Fruit fly (Drosophila melanogaster) whole organism, embryonic: ENCODE results near the gene Fpgs1.

Source experiments
- Adf1 ChIP-seq: fragments of 200-800 bp; sonication (Bioruptor generic); IDR thresholded peaks from 2 replicates; pipeline ENCODE4 v1.3.6; 2022; ENCODE audit warnings: missing biosample characterization, missing genetic modification characterization
- Atf6 ChIP-seq: fragments of 200-800 bp; sonication (Bioruptor generic); IDR thresholded peaks from 2 replicates; pipeline ENCODE4 v1.3.6; 2022; ENCODE audit warnings: missing biosample characterization, missing genetic modification characterization
- BEAF-32 ChIP-seq: fragments of 200-800 bp; sonication (Bioruptor generic); optimal IDR thresholded peaks from 3 replicates; lab custom pipeline; 2017; ENCODE audit warnings: missing biosample characterization, missing genetic modification characterization, mild to moderate bottlenecking, moderate library complexity, missing genetic modification reagents
- Bdp1 ChIP-seq: fragments of 200-800 bp; sonication (Bioruptor generic); optimal IDR thresholded peaks from 3 replicates; lab custom pipeline; 2016; ENCODE audit warnings: missing biosample characterization, missing genetic modification characterization
- CG10267 ChIP-seq: fragments of 200-800 bp; sonication (Bioruptor generic); optimal IDR thresholded peaks from 2 replicates; lab custom pipeline; 2018; ENCODE audit warnings: missing biosample characterization, mild to moderate bottlenecking, missing genetic modification characterization, moderate library complexity
- CG10366 ChIP-seq: fragments of 200-800 bp; sonication (Bioruptor generic); IDR thresholded peaks from 2 replicates; pipeline ENCODE4 v1.3.6; 2022; ENCODE audit warnings: missing biosample characterization, missing genetic modification characterization
- CG10431 ChIP-seq: fragments of 200-800 bp; sonication (Bioruptor generic); optimal IDR thresholded peaks from 3 replicates; lab custom pipeline; 2018; ENCODE audit warnings: missing biosample characterization, mild to moderate bottlenecking, missing genetic modification characterization
- CG12071 ChIP-seq: fragments of 200-800 bp; sonication (Bioruptor generic); optimal IDR thresholded peaks from 3 replicates; lab custom pipeline; 2018; ENCODE audit warnings: missing biosample characterization, mild to moderate bottlenecking, missing genetic modification characterization
- CG12769 ChIP-seq: fragments of 200-800 bp; sonication (Bioruptor generic); optimal IDR thresholded peaks from 2 replicates; lab custom pipeline; 2019; ENCODE audit warnings: missing biosample characterization, mild to moderate bottlenecking, missing genetic modification characterization, moderate library complexity
- CG15601 ChIP-seq: fragments of 200-800 bp; sonication (Bioruptor generic); optimal IDR thresholded peaks from 3 replicates; lab custom pipeline; 2019; ENCODE audit warnings: missing biosample characterization, mild to moderate bottlenecking, missing genetic modification characterization, moderate library complexity
- CG16863 ChIP-seq: fragments of 200-800 bp; sonication (Bioruptor generic); optimal IDR thresholded peaks from 3 replicates; lab custom pipeline; 2016; ENCODE audit warnings: missing biosample characterization, missing genetic modification characterization
- CG17361 ChIP-seq: fragments of 200-800 bp; sonication (Bioruptor generic); IDR thresholded peaks from 3 replicates; pipeline ENCODE4 v1.3.6; 2022; ENCODE audit warnings: missing biosample characterization, missing genetic modification characterization
- CG18262 ChIP-seq: fragments of 200-800 bp; optimal IDR thresholded peaks from 3 replicates; lab custom pipeline; 2019; ENCODE audit warnings: missing biosample characterization, mild to moderate bottlenecking, missing genetic modification characterization, moderate library complexity
- CG18619 ChIP-seq: fragments of 200-800 bp; sonication (Bioruptor generic); optimal IDR thresholded peaks from 3 replicates; lab custom pipeline; 2017; ENCODE audit warnings: missing biosample characterization, mild to moderate bottlenecking, missing genetic modification characterization
- CG2120 ChIP-seq: fragments of 200-800 bp; sonication (Bioruptor generic); optimal IDR thresholded peaks from 3 replicates; lab custom pipeline; 2016; ENCODE audit warnings: missing biosample characterization, missing genetic modification characterization
- CG2202 ChIP-seq: fragments of 200-800 bp; sonication (Bioruptor generic); optimal IDR thresholded peaks from 2 replicates; lab custom pipeline; 2018; ENCODE audit warnings: missing biosample characterization, mild to moderate bottlenecking, missing genetic modification characterization
- CG3281 ChIP-seq: fragments of 200-800 bp; sonication (Bioruptor generic); optimal IDR thresholded peaks from 3 replicates; lab custom pipeline; 2017; ENCODE audit warnings: missing biosample characterization, mild to moderate bottlenecking, missing genetic modification characterization
- CG34422 ChIP-seq: fragments of 200-800 bp; sonication (Bioruptor generic); IDR thresholded peaks from 3 replicates; pipeline ENCODE4 v1.3.6; 2022; ENCODE audit warnings: missing biosample characterization, missing genetic modification characterization
- CG5245 ChIP-seq: fragments of 200-800 bp; sonication (Bioruptor generic); optimal IDR thresholded peaks from 3 replicates; lab custom pipeline; 2016; ENCODE audit warnings: missing biosample characterization, missing genetic modification characterization
- CG9817 ChIP-seq: fragments of 200-800 bp; sonication (Bioruptor generic); optimal IDR thresholded peaks from 2 replicates; lab custom pipeline; 2018; ENCODE audit warnings: missing biosample characterization, mild to moderate bottlenecking, missing genetic modification characterization, moderate library complexity
- Chrac-16 ChIP-seq: fragments of 200-800 bp; sonication (Bioruptor generic); optimal IDR thresholded peaks from 3 replicates; lab custom pipeline; 2016; ENCODE audit warnings: missing biosample characterization, missing genetic modification characterization
- ERR ChIP-seq: fragments of 200-800 bp; sonication (Bioruptor generic); optimal IDR thresholded peaks from 2 replicates; lab custom pipeline; 2016; ENCODE audit warnings: missing biosample characterization, missing genetic modification characterization
- HLHmδ ChIP-seq: fragments of 200-800 bp; sonication (Bioruptor generic); optimal IDR thresholded peaks from 2 replicates; lab custom pipeline; 2018; ENCODE audit warnings: missing biosample characterization, mild to moderate bottlenecking, missing genetic modification characterization, moderate library complexity
- Vsx1 ChIP-seq: fragments of 200-800 bp; sonication (Bioruptor generic); optimal IDR thresholded peaks from 2 replicates; lab custom pipeline; 2017; ENCODE audit warnings: missing biosample characterization, mild to moderate bottlenecking, missing genetic modification characterization, missing genetic modification reagents
- ap ChIP-seq: fragments of 200-800 bp; sonication (Bioruptor generic); IDR thresholded peaks from 2 replicates; pipeline ENCODE4 v1.3.6; 2022; ENCODE audit warnings: missing biosample characterization, missing genetic modification characterization
- bcd ChIP-seq: fragments of 200-800 bp; sonication (Bioruptor generic); optimal IDR thresholded peaks from 2 replicates; lab custom pipeline; 2017; ENCODE audit warnings: missing biosample characterization, mild to moderate bottlenecking, missing genetic modification characterization
- danr ChIP-seq: fragments of 200-800 bp; sonication (Bioruptor generic); IDR thresholded peaks from 2 replicates; pipeline ENCODE4 v1.3.6; 2022; ENCODE audit warnings: missing biosample characterization, missing genetic modification characterization
- dati ChIP-seq: fragments of 200-800 bp; sonication (Bioruptor generic); IDR thresholded peaks from 2 replicates; pipeline ENCODE4 v1.3.6; 2022; ENCODE audit warnings: missing biosample characterization, missing genetic modification characterization
- ewg ChIP-seq: fragments of 200-800 bp; sonication (Bioruptor generic); optimal IDR thresholded peaks from 3 replicates; lab custom pipeline; 2017; ENCODE audit warnings: mild to moderate bottlenecking, missing biosample characterization, missing genetic modification reagents, missing genetic modification characterization
- gcm ChIP-seq: fragments of 200-800 bp; sonication (Bioruptor generic); optimal IDR thresholded peaks from 2 replicates; lab custom pipeline; 2019; ENCODE audit warnings: missing biosample characterization, mild to moderate bottlenecking, missing genetic modification characterization, moderate library complexity
- gem ChIP-seq: fragments of 200-800 bp; sonication (Bioruptor generic); optimal IDR thresholded peaks from 2 replicates; lab custom pipeline; 2019; ENCODE audit warnings: missing biosample characterization, mild to moderate bottlenecking, missing genetic modification characterization, moderate library complexity
- gro ChIP-seq: fragments of 200-800 bp; sonication (Bioruptor generic); optimal IDR thresholded peaks from 2 replicates; lab custom pipeline; 2016; ENCODE audit warnings: missing biosample characterization, missing genetic modification characterization
- gsb ChIP-seq: fragments of 200-800 bp; sonication (Bioruptor generic); IDR thresholded peaks from 2 replicates; pipeline ENCODE4 v1.3.6; 2022; ENCODE audit warnings: missing biosample characterization, missing genetic modification characterization
- hb ChIP-seq: fragments of 200-800 bp; sonication (Bioruptor generic); IDR thresholded peaks from 3 replicates; pipeline ENCODE4 v1.3.6; 2022; ENCODE audit warnings: missing biosample characterization, missing genetic modification characterization; ENCODE audit not compliant: partially characterized antibody
- jigr1 ChIP-seq: fragments of 200-800 bp; sonication (Bioruptor generic); IDR thresholded peaks from 3 replicates; pipeline ENCODE4 v1.3.6; 2022; ENCODE audit warnings: missing biosample characterization, missing genetic modification characterization
- klu ChIP-seq: fragments of 200-800 bp; sonication (Bioruptor generic); IDR thresholded peaks from 2 replicates; pipeline ENCODE4 v1.3.6; 2022; ENCODE audit warnings: missing biosample characterization, missing genetic modification characterization
- lov ChIP-seq, 2 experiments: fragments of 200-800 bp in 1 of 2; fragments of >200 bp in 1 of 2; sonication (Bioruptor generic) in 1 of 2; IDR thresholded peaks in 1 of 2; optimal IDR thresholded peaks in 1 of 2; 2 replicates in 1 of 2; 3 replicates in 1 of 2; pipeline versions ENCODE4 v1.3.6 to Lab custom; 2017 to 2022; ENCODE audit warnings: missing biosample characterization in 1 of 2, missing genetic modification characterization in 1 of 2
- luna ChIP-seq: fragments of 200-800 bp; sonication (Bioruptor generic); optimal IDR thresholded peaks from 2 replicates; lab custom pipeline; 2016; ENCODE audit warnings: missing biosample characterization, missing genetic modification characterization
- pum ChIP-seq: fragments of 200-800 bp; sonication (Bioruptor generic); optimal IDR thresholded peaks from 2 replicates; lab custom pipeline; 2016; ENCODE audit warnings: missing biosample characterization, missing genetic modification characterization
- sens-2 ChIP-seq: fragments of 200-800 bp; sonication (Bioruptor generic); IDR thresholded peaks from 2 replicates; pipeline ENCODE4 v1.3.6; 2022; ENCODE audit warnings: missing biosample characterization, missing genetic modification characterization
- shn ChIP-seq: fragments of 200-800 bp; sonication (Bioruptor generic); optimal IDR thresholded peaks from 3 replicates; lab custom pipeline; 2016; ENCODE audit warnings: missing biosample characterization, missing genetic modification characterization
- slou ChIP-seq: fragments of 200-800 bp; sonication (Bioruptor generic); optimal IDR thresholded peaks from 3 replicates; lab custom pipeline; 2016; ENCODE audit warnings: missing biosample characterization, missing genetic modification characterization
- sug ChIP-seq: fragments of 200-800 bp; optimal IDR thresholded peaks from 2 replicates; lab custom pipeline; 2019; ENCODE audit warnings: missing biosample characterization, mild to moderate bottlenecking, missing genetic modification characterization, moderate library complexity
- tgo ChIP-seq: fragments of 200-800 bp; sonication (Bioruptor generic); IDR thresholded peaks from 3 replicates; pipeline ENCODE4 v1.3.6; 2022; ENCODE audit warnings: missing biosample characterization, missing genetic modification characterization
- toy ChIP-seq: fragments of 200-800 bp; sonication (Bioruptor generic); IDR thresholded peaks from 2 replicates; pipeline ENCODE4 v1.3.6; 2022; ENCODE audit warnings: missing biosample characterization, missing genetic modification characterization
- trh ChIP-seq: fragments of 200-800 bp; sonication (Bioruptor generic); optimal IDR thresholded peaks from 2 replicates; lab custom pipeline; 2016; ENCODE audit warnings: missing biosample characterization, missing genetic modification characterization
- twi ChIP-seq: fragments of 200-800 bp; optimal IDR thresholded peaks from 2 replicates; lab custom pipeline; 2019; ENCODE audit warnings: missing biosample characterization, mild to moderate bottlenecking, missing genetic modification characterization, moderate library complexity
- wdn ChIP-seq: fragments of 200-800 bp; sonication (Bioruptor generic); IDR thresholded peaks from 2 replicates; pipeline ENCODE4 v1.3.6; 2022; ENCODE audit warnings: missing biosample characterization, missing genetic modification characterization
- yki ChIP-seq: fragments of >200 bp; optimal IDR thresholded peaks from 3 replicates; lab custom pipeline; 2018

The Fpgs1 gene

dm6 chrX:12582984-12583869 is 28.4 kb upstream of the Fpgs1 start, which contains the start of gene Pits (continued):
- TF ChIP-seq CG5245 (GFP tag; lab: Kevin White, UChicago) = no peak
- TF ChIP-seq twi (tag; lab: Kevin White, UChicago) = peak; percentile 5
- peak; percentile 57; the same call in 1 of the 2 replicates for TF ChIP-seq klu (GFP tag; lab: Robert Waterston, UW)
- no peak for TF ChIP-seq CG16863 (GFP tag; lab: Kevin White, UChicago)
- peak; percentile 21 for TF ChIP-seq yki (lab: Kevin White, UChicago)
- peak; percentile 86 for TF ChIP-seq CG34422 (GFP tag; lab: Robert Waterston, UW)
- no peak for TF ChIP-seq lov (optimal IDR thresholded peaks at IDR 0.05; lab: Kevin White, UChicago)
- no peak for TF ChIP-seq lov (GFP tag; IDR thresholded peaks at IDR 0.05; lab: Robert Waterston, UW)
- TF ChIP-seq jigr1 (GFP tag; lab: Robert Waterston, UW) = 0 out of 3 replicates have a peak, but pooled peaks have one; percentile 43
- no peak for TF ChIP-seq pum
- TF ChIP-seq CG12769 = peak; percentile 89
- TF ChIP-seq CG12071 (GFP tag; lab: Kevin White, UChicago) = peak; percentile 56
- peak; percentile 24 for TF ChIP-seq Bdp1 (GFP tag; lab: Kevin White, UChicago)
- TF ChIP-seq sens-2 (GFP tag; lab: Robert Waterston, UW) = no peak
- TF ChIP-seq CG2120 (GFP tag; lab: Kevin White, UChicago) = peak; percentile 45
- TF ChIP-seq ap = no peak
- peak; percentile 61 for TF ChIP-seq CG10267
- TF ChIP-seq CG18262 = peak; percentile 35
- peak; percentile 90 for TF ChIP-seq HLHmδ (GFP tag; lab: Kevin White, UChicago)
- 0 out of 2 replicates have a peak, but pooled peaks have one; percentile 22 for TF ChIP-seq wdn (GFP tag; lab: Robert Waterston, UW)
- peak; percentile 93 for TF ChIP-seq Adf1
- TF ChIP-seq tgo (GFP tag; lab: Robert Waterston, UW) = peak; percentile 41; the same call in 2 of the 3 replicates
- peak; percentile 87 for TF ChIP-seq ewg (GFP tag; lab: Kevin White, UChicago)
- no peak for TF ChIP-seq toy (GFP tag; lab: Robert Waterston, UW)
- TF ChIP-seq Atf6 (GFP tag; lab: Robert Waterston, UW) = peak; percentile 10; the same call in 1 of the 2 replicates
- TF ChIP-seq danr (GFP tag; lab: Robert Waterston, UW) = no peak
- TF ChIP-seq dati (GFP tag; lab: Robert Waterston, UW) = no peak
- TF ChIP-seq CG3281 (GFP tag; lab: Kevin White, UChicago) = peak; percentile 2
- TF ChIP-seq trh (GFP tag; lab: Kevin White, UChicago) = no peak
- peak; percentile 53 for TF ChIP-seq gcm (GFP tag; lab: Kevin White, UChicago)
- no peak for TF ChIP-seq hb (GFP tag; lab: Robert Waterston, UW)
- TF ChIP-seq CG15601 (tag; lab: Kevin White, UChicago) = peak; percentile 65
- TF ChIP-seq sug = peak; percentile 65
- peak; percentile 87 for TF ChIP-seq gro (GFP tag; lab: Kevin White, UChicago)
- no peak for TF ChIP-seq CG2202 (tag; lab: Kevin White, UChicago)
- peak; percentile 72 for TF ChIP-seq gem
- peak; percentile 62 for TF ChIP-seq CG9817 (tag; lab: Kevin White, UChicago)
- TF ChIP-seq BEAF-32 (GFP tag; lab: Kevin White, UChicago) = peak; percentile 57
- TF ChIP-seq CG18619 (GFP tag; lab: Kevin White, UChicago) = peak; percentile 26
- TF ChIP-seq Chrac-16 = no peak
- TF ChIP-seq gsb (GFP tag; lab: Robert Waterston, UW) = no peak
- peak; percentile 61 for TF ChIP-seq ERR (GFP tag; lab: Kevin White, UChicago)
- peak; percentile 50; the same call in 1 of the 3 replicates for TF ChIP-seq CG17361
- peak; percentile 26 for TF ChIP-seq bcd (GFP tag; lab: Kevin White, UChicago)
- TF ChIP-seq shn = peak; percentile 40
- peak; percentile 97 for TF ChIP-seq CG10431 (GFP tag; lab: Kevin White, UChicago)
- no peak for TF ChIP-seq Vsx1 (GFP tag; lab: Kevin White, UChicago)
- TF ChIP-seq CG10366 (GFP tag; lab: Robert Waterston, UW) = no peak
- TF ChIP-seq slou = peak; percentile 37
- peak; percentile 15 for TF ChIP-seq luna (GFP tag; lab: Kevin White, UChicago)
